Fruit fly (Drosophila melanogaster) S2 (cell line): Measurements from ENCODE around the gene CG10405.

Source experiments
- CG8478 ChIP-seq: fragments of >200 bp; optimal IDR thresholded peaks from 2 replicates; lab custom pipeline; 2018
- CTCF ChIP-seq, 2 experiments: fragments of >200 bp; optimal IDR thresholded peaks; 2 replicates each; lab custom pipeline; 2018

dm6 chr3R:16455875-16456274 lies 1.6 kb downstream of the CG10405 start, which contains the start of gene CG14883:
- no peak for TF ChIP-seq CTCF (optimal IDR thresholded peaks at IDR 0.05; lab: Kevin White, UChicago)
- TF ChIP-seq CG8478: no peak
